Fruit fly (Drosophila melanogaster) Kc167 (cell line): Measurements from ENCODE around the gene CG14053.

Source experiments
- Myc ChIP-seq: fragments of >200 bp; optimal IDR thresholded peaks from 2 replicates; lab custom pipeline; 2017; ENCODE audit warnings: missing external identifiers
- Sin3A ChIP-seq: fragments of >200 bp; optimal IDR thresholded peaks from 2 replicates; lab custom pipeline; 2018; ENCODE audit warnings: missing external identifiers
- h ChIP-seq: fragments of >200 bp; optimal IDR thresholded peaks from 3 replicates; lab custom pipeline; 2018; ENCODE audit warnings: missing external identifiers
- insv ChIP-seq: fragments of >200 bp; optimal IDR thresholded peaks from 3 replicates; lab custom pipeline; 2018; ENCODE audit warnings: missing external identifiers
- psq ChIP-seq: fragments of >200 bp; optimal IDR thresholded peaks from 2 replicates; lab custom pipeline; 2017; ENCODE audit warnings: missing external identifiers
- ttk ChIP-seq: sonication (Bioruptor generic); optimal IDR thresholded peaks from 2 replicates; lab custom pipeline; 2017; ENCODE audit warnings: missing external identifiers

CG14053 gene

DNA sequence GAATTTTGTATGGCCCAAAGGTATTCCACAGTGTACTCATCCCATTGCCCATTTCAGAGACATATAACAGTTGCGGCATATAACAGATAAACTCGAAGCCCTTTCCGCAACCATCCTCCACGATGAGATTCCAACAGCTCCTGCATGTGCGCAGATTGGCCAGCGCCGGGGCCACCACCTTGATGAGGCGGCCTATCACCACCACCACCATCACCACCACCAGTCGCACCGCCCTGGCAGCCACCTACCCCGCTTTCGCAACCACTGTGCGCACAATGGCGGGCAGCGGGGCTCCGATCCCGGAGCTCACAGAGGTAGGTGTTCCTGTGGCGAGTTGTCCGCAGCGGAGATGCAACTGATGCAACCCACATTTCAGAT is 50.8 kb downstream of the CG14053 start:
- TF ChIP-seq Sin3A (no peak), ttk (lab: Kevin White, UChicago) (no peak)

DNA sequence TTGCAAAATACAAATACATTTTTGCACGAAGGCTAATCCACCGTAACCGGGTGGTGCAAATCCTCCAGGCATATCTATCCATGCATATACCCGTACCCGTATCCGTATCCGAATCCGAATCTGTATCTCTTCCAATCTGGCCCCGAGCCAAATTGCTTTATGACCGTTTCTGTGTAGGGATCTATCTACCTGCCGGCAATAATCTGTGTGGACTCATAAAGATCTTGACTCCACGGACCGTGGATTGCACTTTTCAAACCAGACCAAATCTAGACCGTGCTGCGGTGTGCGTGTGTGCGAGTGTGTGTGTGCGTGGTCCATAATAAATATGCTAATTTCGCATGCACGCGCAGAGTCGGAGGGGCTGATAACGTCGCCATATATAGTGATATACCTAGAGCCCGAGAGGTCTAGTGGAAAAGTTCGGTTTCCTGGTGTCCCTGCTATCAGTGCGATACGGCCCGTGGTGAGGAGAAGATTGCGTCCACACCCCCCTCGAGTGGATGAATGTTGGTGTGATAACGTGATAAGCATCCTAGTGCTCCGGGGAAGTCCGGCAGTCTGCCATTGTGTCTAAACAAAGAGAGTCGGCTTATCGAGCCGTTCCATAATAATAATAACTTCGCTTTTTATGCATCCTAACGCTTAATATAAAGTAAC is 51.3 kb downstream of the CG14053 start:
- no peak for TF ChIP-seq Sin3A
- no peak for TF ChIP-seq insv (lab: Kevin White, UChicago)
- TF ChIP-seq psq (lab: Kevin White, UChicago), result no peak
- no peak for TF ChIP-seq Myc (lab: Kevin White, UChicago)
- no peak for TF ChIP-seq h (lab: Kevin White, UChicago)
- no peak for TF ChIP-seq ttk (lab: Kevin White, UChicago)

DNA sequence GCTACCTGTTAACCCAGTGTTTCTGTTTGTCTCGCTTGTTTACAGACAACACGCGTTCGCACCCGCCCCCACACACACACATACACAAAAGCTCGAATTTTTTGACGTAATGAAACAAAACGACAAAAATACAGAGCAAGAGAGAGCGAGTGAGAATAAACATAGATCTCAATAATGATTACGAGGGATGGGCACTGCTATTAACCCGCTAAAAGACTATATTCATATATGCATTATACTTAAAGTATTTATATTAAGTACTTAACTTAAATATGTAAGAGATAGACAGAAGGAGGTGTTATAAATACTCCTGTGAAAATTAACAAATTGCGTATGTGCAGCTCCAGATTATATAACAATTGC is 51.9 kb downstream of the CG14053 start:
- TF ChIP-seq psq (lab: Kevin White, UChicago) (no peak), Sin3A (no peak), insv (lab: Kevin White, UChicago) (no peak), h (lab: Kevin White, UChicago) (no peak), ttk (lab: Kevin White, UChicago) (no peak), Myc (lab: Kevin White, UChicago) (no peak)
